Fruit fly (Drosophila melanogaster) whole organism, prepupa: ENCODE data around the gene CG7179.

ENCODE experiments used
- Blimp-1 ChIP-seq: fragments of 200-800 bp; sonication (Bioruptor generic); optimal IDR thresholded peaks from 3 replicates; lab custom pipeline; 2017; ENCODE audit warnings: missing biosample characterization, missing genetic modification characterization, mild to moderate bottlenecking, moderate library complexity, missing genetic modification reagents
- CG10631 ChIP-seq: fragments of 200-800 bp; sonication (Bioruptor generic); optimal IDR thresholded peaks from 2 replicates; lab custom pipeline; 2016; ENCODE audit warnings: missing biosample characterization, missing genetic modification characterization
- CG10669 ChIP-seq: fragments of 200-800 bp; sonication (Bioruptor generic); optimal IDR thresholded peaks from 3 replicates; lab custom pipeline; 2018; ENCODE audit warnings: missing biosample characterization, mild to moderate bottlenecking, missing genetic modification characterization, moderate library complexity
- CG11294 ChIP-seq: fragments of 200-800 bp; sonication (Bioruptor generic); IDR thresholded peaks from 2 replicates; pipeline ENCODE4 v1.3.6; 2022; ENCODE audit warnings: missing biosample characterization, missing genetic modification characterization
- CG11902 ChIP-seq: fragments of 200-800 bp; sonication (Bioruptor generic); optimal IDR thresholded peaks from 3 replicates; lab custom pipeline; 2016; ENCODE audit warnings: missing biosample characterization, missing genetic modification characterization
- CG15336 ChIP-seq: fragments of 200-800 bp; sonication (Bioruptor generic); IDR thresholded peaks from 2 replicates; pipeline ENCODE4 v1.3.6; 2022; ENCODE audit warnings: missing biosample characterization, missing genetic modification characterization
- CG1621 ChIP-seq: fragments of 200-800 bp; sonication (Bioruptor generic); optimal IDR thresholded peaks from 3 replicates; lab custom pipeline; 2018; ENCODE audit warnings: missing biosample characterization, mild to moderate bottlenecking, missing genetic modification characterization
- CG16779 ChIP-seq: fragments of 200-800 bp; sonication (Bioruptor generic); optimal IDR thresholded peaks from 3 replicates; lab custom pipeline; 2017; ENCODE audit warnings: missing biosample characterization, mild to moderate bottlenecking, missing genetic modification characterization
- CG31627 ChIP-seq: fragments of 200-800 bp; sonication (Bioruptor generic); optimal IDR thresholded peaks from 3 replicates; lab custom pipeline; 2016; ENCODE audit warnings: missing biosample characterization, missing genetic modification characterization
- CG32006 ChIP-seq: fragments of 200-800 bp; sonication (Bioruptor generic); optimal IDR thresholded peaks from 3 replicates; lab custom pipeline; 2017; ENCODE audit warnings: missing biosample characterization, mild to moderate bottlenecking, missing genetic modification characterization
- CG34406 ChIP-seq: fragments of 200-800 bp; sonication (Bioruptor generic); optimal IDR thresholded peaks from 3 replicates; lab custom pipeline; 2016; ENCODE audit warnings: missing biosample characterization, missing genetic modification characterization
- CG3919 ChIP-seq: fragments of 200-800 bp; sonication (Bioruptor generic); optimal IDR thresholded peaks from 3 replicates; lab custom pipeline; 2016; ENCODE audit warnings: missing biosample characterization, missing genetic modification characterization
- CG4318 ChIP-seq: fragments of 200-800 bp; sonication (Bioruptor generic); optimal IDR thresholded peaks from 3 replicates; lab custom pipeline; 2017; ENCODE audit warnings: missing biosample characterization, mild to moderate bottlenecking, missing genetic modification characterization
- CG6163 ChIP-seq: fragments of 200-800 bp; sonication (Bioruptor generic); IDR thresholded peaks from 3 replicates; pipeline ENCODE4 v1.3.6; 2022; ENCODE audit warnings: missing biosample characterization, missing genetic modification characterization
- CG6792 ChIP-seq: fragments of 200-800 bp; sonication (Bioruptor generic); optimal IDR thresholded peaks from 3 replicates; lab custom pipeline; 2016; ENCODE audit warnings: missing biosample characterization, missing genetic modification characterization
- CG6854 ChIP-seq: fragments of 200-800 bp; sonication (Bioruptor generic); optimal IDR thresholded peaks from 2 replicates; lab custom pipeline; 2017; ENCODE audit warnings: missing biosample characterization, mild to moderate bottlenecking, missing genetic modification characterization
- CG7368 ChIP-seq: fragments of 200-800 bp; sonication (Bioruptor generic); optimal IDR thresholded peaks from 3 replicates; lab custom pipeline; 2016; ENCODE audit warnings: missing biosample characterization, missing genetic modification characterization
- CG8319 ChIP-seq: fragments of 200-800 bp; sonication (Bioruptor generic); optimal IDR thresholded peaks from 3 replicates; lab custom pipeline; 2016; ENCODE audit warnings: missing biosample characterization, missing genetic modification characterization
- CG8632 ChIP-seq: fragments of 200-800 bp; sonication (Bioruptor generic); optimal IDR thresholded peaks from 3 replicates; lab custom pipeline; 2016; ENCODE audit warnings: missing biosample characterization, missing genetic modification characterization
- CG9139 ChIP-seq: fragments of 200-800 bp; sonication (Bioruptor generic); optimal IDR thresholded peaks from 3 replicates; lab custom pipeline; 2017; ENCODE audit warnings: missing biosample characterization, mild to moderate bottlenecking, missing genetic modification characterization
- Eip75B ChIP-seq: fragments of 200-800 bp; sonication (Bioruptor generic); optimal IDR thresholded peaks from 3 replicates; lab custom pipeline; 2016; ENCODE audit warnings: missing biosample characterization, missing genetic modification characterization
- Eip78C ChIP-seq: fragments of 200-800 bp; sonication (Bioruptor generic); peaks from one replicate; lab custom pipeline; 2016; ENCODE audit warnings: missing biosample characterization, missing genetic modification characterization
- Ets21C ChIP-seq: fragments of 200-800 bp; sonication (Bioruptor generic); optimal IDR thresholded peaks from 3 replicates; lab custom pipeline; 2016; ENCODE audit warnings: missing biosample characterization, missing genetic modification characterization
- Ets96B ChIP-seq: fragments of 200-800 bp; optimal IDR thresholded peaks from 2 replicates; lab custom pipeline; 2019; ENCODE audit warnings: missing biosample characterization, mild to moderate bottlenecking, missing genetic modification characterization, moderate library complexity
- Gug ChIP-seq: fragments of 200-800 bp; sonication (Bioruptor generic); IDR thresholded peaks from 2 replicates; pipeline ENCODE4 v1.3.6; 2022; ENCODE audit warnings: missing biosample characterization, missing genetic modification characterization
- Hr38 ChIP-seq: sonication (Bioruptor generic); optimal IDR thresholded peaks from 2 replicates; lab custom pipeline; 2016; ENCODE audit warnings: missing biosample characterization, missing genetic modification characterization
- Hr39 ChIP-seq: fragments of 200-800 bp; sonication (Bioruptor generic); optimal IDR thresholded peaks from 2 replicates; lab custom pipeline; 2016; ENCODE audit warnings: missing biosample characterization, missing genetic modification characterization
- Hr4 ChIP-seq: fragments of 200-800 bp; sonication (Bioruptor generic); optimal IDR thresholded peaks from 3 replicates; lab custom pipeline; 2016; ENCODE audit warnings: missing biosample characterization, missing genetic modification characterization
- Met ChIP-seq: fragments of 200-800 bp; sonication (Bioruptor generic); optimal IDR thresholded peaks from 3 replicates; lab custom pipeline; 2016; ENCODE audit warnings: missing biosample characterization, missing genetic modification characterization
- OdsH ChIP-seq: fragments of 200-800 bp; sonication (Bioruptor generic); optimal IDR thresholded peaks from 3 replicates; lab custom pipeline; 2016; ENCODE audit warnings: missing biosample characterization, missing genetic modification characterization
- Smox ChIP-seq: fragments of 200-800 bp; sonication (Bioruptor generic); optimal IDR thresholded peaks from 3 replicates; lab custom pipeline; 2016; ENCODE audit warnings: missing biosample characterization, missing genetic modification characterization
- Sox102F ChIP-seq: fragments of 200-800 bp; sonication (Bioruptor generic); optimal IDR thresholded peaks from 2 replicates; lab custom pipeline; 2016; ENCODE audit warnings: missing biosample characterization, mild to moderate bottlenecking, missing genetic modification characterization
- Sox14 ChIP-seq: fragments of 200-800 bp; sonication (Bioruptor generic); optimal IDR thresholded peaks from 3 replicates; lab custom pipeline; 2016; ENCODE audit warnings: missing biosample characterization, missing genetic modification characterization
- Sox15 ChIP-seq: fragments of 200-800 bp; sonication (Bioruptor generic); optimal IDR thresholded peaks from 3 replicates; lab custom pipeline; 2016; ENCODE audit warnings: missing biosample characterization, missing genetic modification characterization
- acj6 ChIP-seq: fragments of 200-800 bp; sonication (Bioruptor generic); optimal IDR thresholded peaks from 3 replicates; lab custom pipeline; 2016; ENCODE audit warnings: missing biosample characterization, missing genetic modification characterization
- dsx ChIP-seq: fragments of 200-800 bp; optimal IDR thresholded peaks from 3 replicates; lab custom pipeline; 2019; ENCODE audit warnings: missing biosample characterization, mild to moderate bottlenecking, missing genetic modification characterization, moderate library complexity; ENCODE audit not compliant: poor library complexity, severe bottlenecking
- fd59A ChIP-seq: fragments of 200-800 bp; sonication (Bioruptor generic); optimal IDR thresholded peaks from 2 replicates; lab custom pipeline; 2017; ENCODE audit warnings: missing biosample characterization, mild to moderate bottlenecking, missing genetic modification characterization, missing genetic modification reagents
- fd85E ChIP-seq: fragments of 200-800 bp; sonication (Bioruptor generic); optimal IDR thresholded peaks from 3 replicates; lab custom pipeline; 2016; ENCODE audit warnings: missing biosample characterization, missing genetic modification characterization
- fkh ChIP-seq: fragments of 200-800 bp; sonication (Bioruptor generic); optimal IDR thresholded peaks from 3 replicates; lab custom pipeline; 2017; ENCODE audit warnings: missing biosample characterization, mild to moderate bottlenecking, missing genetic modification characterization, moderate library complexity
- lz ChIP-seq: fragments of 200-800 bp; sonication (Bioruptor generic); optimal IDR thresholded peaks from 3 replicates; lab custom pipeline; 2016; ENCODE audit warnings: missing biosample characterization, missing genetic modification characterization
- net ChIP-seq: fragments of 200-800 bp; sonication (Bioruptor generic); optimal IDR thresholded peaks from 3 replicates; lab custom pipeline; 2016; ENCODE audit warnings: missing biosample characterization, missing genetic modification characterization
- pdm3 ChIP-seq: fragments of 200-800 bp; sonication (Bioruptor generic); optimal IDR thresholded peaks from 3 replicates; lab custom pipeline; 2016; ENCODE audit warnings: missing biosample characterization, missing genetic modification characterization
- salr ChIP-seq, 2 experiments: fragments of 200-800 bp; sonication (Bioruptor generic); optimal IDR thresholded peaks; 3 replicates each; lab custom pipeline; 2016 to 2018; ENCODE audit warnings: missing biosample characterization in 2 of 2, missing genetic modification characterization in 2 of 2, mild to moderate bottlenecking in 1 of 2
- spab ChIP-seq: fragments of 200-800 bp; sonication (Bioruptor generic); optimal IDR thresholded peaks from 2 replicates; lab custom pipeline; 2017; ENCODE audit warnings: missing biosample characterization, mild to moderate bottlenecking, missing genetic modification characterization, missing genetic modification reagents
- svp ChIP-seq: fragments of 200-800 bp; sonication (Bioruptor generic); peaks from one replicate; lab custom pipeline; 2016; ENCODE audit warnings: missing biosample characterization, missing genetic modification characterization
- topi ChIP-seq: fragments of 200-800 bp; sonication (Bioruptor generic); optimal IDR thresholded peaks from 3 replicates; lab custom pipeline; 2016; ENCODE audit warnings: missing biosample characterization, missing genetic modification characterization
- vri ChIP-seq: fragments of 200-800 bp; sonication (Bioruptor generic); optimal IDR thresholded peaks from 3 replicates; lab custom pipeline; 2016; ENCODE audit warnings: missing biosample characterization, mild to moderate bottlenecking, missing genetic modification characterization

Gene CG7179

DNA sequence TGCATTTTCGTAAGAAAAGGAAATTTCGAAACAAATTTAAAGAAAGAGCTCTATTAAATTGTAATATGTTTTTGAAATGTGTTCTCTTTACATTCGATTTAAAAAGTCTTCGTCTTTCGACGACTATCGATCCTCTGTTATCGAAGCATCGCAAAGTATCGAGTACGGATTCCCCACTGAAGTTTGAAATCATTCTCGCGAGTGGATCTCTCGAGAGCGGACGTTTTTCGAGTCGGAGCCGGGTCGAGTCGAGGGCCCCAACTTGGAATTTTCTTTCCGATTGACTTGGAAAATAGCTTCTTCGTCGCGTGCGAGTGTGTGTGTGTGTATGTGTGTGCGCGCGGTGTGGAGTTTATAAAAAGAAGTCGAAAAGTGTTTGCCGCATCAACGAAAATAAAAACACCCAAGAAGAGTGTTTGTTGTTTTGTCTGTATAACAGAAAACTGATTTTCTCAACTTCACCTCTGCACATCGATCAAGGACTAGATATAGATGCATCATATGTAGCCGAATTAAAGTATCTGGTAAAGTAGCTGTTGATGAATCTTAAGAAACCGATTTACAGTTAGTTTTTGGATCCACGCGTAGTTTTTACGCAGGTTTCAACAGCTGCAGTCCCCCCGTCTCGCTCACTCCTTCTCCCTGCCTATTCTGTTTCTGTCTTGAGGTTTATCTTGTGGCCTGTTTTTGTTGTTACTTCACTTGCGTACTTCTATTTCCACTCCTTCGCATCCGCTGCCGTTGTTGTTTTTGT lies 33.6 kb upstream of the CG7179 start, which contains the start of gene LanB1 (continued):
- no peak for TF ChIP-seq Hr39
- TF ChIP-seq Met (GFP tag; lab: Kevin White, UChicago) = no peak
- no peak for TF ChIP-seq CG32006 (GFP tag; lab: Kevin White, UChicago)
- peak; percentile 31 for TF ChIP-seq fkh (GFP tag; lab: Kevin White, UChicago)
- TF ChIP-seq fd85E (GFP tag; lab: Kevin White, UChicago) = no peak
- no peak for TF ChIP-seq CG10631
- TF ChIP-seq lz (GFP tag; lab: Kevin White, UChicago) = no peak
- TF ChIP-seq svp (GFP tag; lab: Kevin White, UChicago) = no peak
- TF ChIP-seq fd59A = no peak
- no peak for TF ChIP-seq CG6792
- no peak for TF ChIP-seq CG7368 (GFP tag; lab: Kevin White, UChicago)
- no peak for TF ChIP-seq CG11902
- TF ChIP-seq Ets21C (GFP tag; lab: Kevin White, UChicago) = no peak
- TF ChIP-seq Sox102F = no peak
- TF ChIP-seq Smox (GFP tag; lab: Kevin White, UChicago) = no peak
- TF ChIP-seq Blimp-1 (GFP tag; lab: Kevin White, UChicago) = no peak
- TF ChIP-seq Sox15 (GFP tag; lab: Kevin White, UChicago) = no peak
- TF ChIP-seq pdm3 = no peak
- TF ChIP-seq salr (GFP tag; optimal IDR thresholded peaks at IDR 0.05; lab: Kevin White, UChicago) = no peak
- no peak for TF ChIP-seq CG16779 (tag; lab: Kevin White, UChicago)
- no peak for TF ChIP-seq topi (GFP tag; lab: Kevin White, UChicago)
- no peak for TF ChIP-seq Eip78C (GFP tag; lab: Kevin White, UChicago)
- TF ChIP-seq spab (GFP tag; lab: Kevin White, UChicago) = no peak
- no peak for TF ChIP-seq vri (GFP tag; lab: Kevin White, UChicago)
- TF ChIP-seq CG34406 = no peak
- no peak for TF ChIP-seq CG8632 (GFP tag; lab: Kevin White, UChicago)
- no peak for TF ChIP-seq Hr4
- TF ChIP-seq CG8319 (GFP tag; lab: Kevin White, UChicago) = no peak
- TF ChIP-seq Gug = no peak
- TF ChIP-seq, all 60 proteins: peak for 11

DNA sequence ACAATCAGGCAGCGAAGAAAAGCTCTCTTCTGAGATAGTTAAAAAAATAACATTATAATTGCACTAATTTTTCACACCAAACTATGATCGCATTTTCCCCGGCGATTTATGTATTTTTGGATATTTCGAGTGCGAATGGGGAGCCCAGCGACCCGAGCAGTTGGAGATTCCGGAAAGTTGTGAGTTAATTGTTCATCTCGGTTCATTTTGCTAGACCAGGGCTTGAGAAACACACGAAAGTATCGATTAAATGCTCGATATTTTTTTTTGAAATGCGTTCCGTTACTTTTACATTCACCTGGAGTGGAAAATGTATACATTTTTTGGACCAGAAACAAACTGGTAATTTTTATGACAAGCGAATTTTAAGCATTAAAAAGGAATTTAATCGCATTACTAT lies 32.7 kb upstream of the CG7179 start, which contains the start of gene Cdc14:
Cdc14 (minus strand) TSS at position 185 of the 400 bp plus-strand sequence.
- TF ChIP-seq CG1621 (tag; lab: Kevin White, UChicago) (peak; percentile 95), CG9139 (GFP tag; lab: Kevin White, UChicago) (peak; percentile 10), Hr38 (GFP tag; lab: Kevin White, UChicago) (no peak), lz (GFP tag; lab: Kevin White, UChicago) (no peak), Sox102F (peak; percentile 51), OdsH (GFP tag; lab: Kevin White, UChicago) (no peak), net (GFP tag; lab: Kevin White, UChicago) (no peak), Eip78C (GFP tag; lab: Kevin White, UChicago) (no peak), acj6 (no peak), CG8319 (GFP tag; lab: Kevin White, UChicago) (no peak), CG4318 (GFP tag; lab: Kevin White, UChicago) (no peak), CG31627 (GFP tag; lab: Kevin White, UChicago) (no peak), Smox (GFP tag; lab: Kevin White, UChicago) (no peak), CG6163 (GFP tag; lab: Robert Waterston, UW) (peak; percentile 43; the same call in 2 of the 3 replicates), Eip75B (GFP tag; lab: Kevin White, UChicago) (no peak), topi (GFP tag; lab: Kevin White, UChicago) (no peak), CG10669 (GFP tag; lab: Kevin White, UChicago) (no peak), CG3919 (peak; percentile 29), Ets96B (no peak), CG15336 (GFP tag; lab: Robert Waterston, UW) (no peak), pdm3 (no peak), fd59A (no peak), dsx (GFP tag; lab: Kevin White, UChicago) (peak; percentile 1), Sox14 (no peak), CG11294 (GFP tag; lab: Robert Waterston, UW) (no peak), CG6854 (GFP tag; lab: Kevin White, UChicago) (peak; percentile 9), Hr39 (no peak), CG6792 (no peak)
